Worm (Caenorhabditis elegans) whole organism, L4/young adult: ENCODE measurements around the gene dpy-3.

Experiments
- W03F9.2 ChIP-seq: fragments of 150-350 bp; optimal IDR thresholded peaks from 2 replicates; lab custom pipeline; 2014; ENCODE audit warnings: missing biosample characterization, missing genetic modification characterization
- dao-5 ChIP-seq: sonication (generic microtip); optimal IDR thresholded peaks from 2 replicates; lab custom pipeline; 2016; ENCODE audit warnings: missing genotype, missing genetic modification characterization, moderate library complexity, missing compliant biosample characterization
- him-1 ChIP-seq: sonication (generic microtip); optimal IDR thresholded peaks from 2 replicates; lab custom pipeline; 2016; ENCODE audit warnings: missing genotype, missing genetic modification reagents, missing genetic modification characterization, missing compliant biosample characterization

Gene dpy-3

DNA sequence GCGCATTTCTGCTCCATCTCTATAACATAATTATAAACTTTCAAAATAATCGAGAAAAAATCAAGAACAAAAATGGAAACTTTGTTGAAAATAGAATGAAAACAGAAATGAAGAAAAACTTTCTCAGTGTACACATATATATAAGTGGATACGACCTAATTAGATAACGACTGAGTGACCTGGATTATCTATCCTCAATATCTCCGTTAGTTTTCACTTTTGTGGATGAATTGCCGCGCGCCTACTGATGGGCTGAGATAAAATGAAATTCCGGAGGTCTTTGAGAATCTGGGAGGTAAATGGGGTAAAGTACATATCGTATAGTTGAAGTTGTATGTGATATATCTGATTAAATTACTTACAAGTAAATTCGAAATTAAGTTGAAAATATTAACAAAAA, at the start of gene dpy-3:
Gene dpy-3 (minus strand): TSS at position 19 of the 400 bp plus-strand sequence.
- no peak for TF ChIP-seq dao-5 (tag; lab: Kevin White, UChicago)
- TF ChIP-seq W03F9.2 (tag; lab: Kevin White, UChicago): no peak
- no peak for TF ChIP-seq him-1 (tag; lab: Kevin White, UChicago)

DNA sequence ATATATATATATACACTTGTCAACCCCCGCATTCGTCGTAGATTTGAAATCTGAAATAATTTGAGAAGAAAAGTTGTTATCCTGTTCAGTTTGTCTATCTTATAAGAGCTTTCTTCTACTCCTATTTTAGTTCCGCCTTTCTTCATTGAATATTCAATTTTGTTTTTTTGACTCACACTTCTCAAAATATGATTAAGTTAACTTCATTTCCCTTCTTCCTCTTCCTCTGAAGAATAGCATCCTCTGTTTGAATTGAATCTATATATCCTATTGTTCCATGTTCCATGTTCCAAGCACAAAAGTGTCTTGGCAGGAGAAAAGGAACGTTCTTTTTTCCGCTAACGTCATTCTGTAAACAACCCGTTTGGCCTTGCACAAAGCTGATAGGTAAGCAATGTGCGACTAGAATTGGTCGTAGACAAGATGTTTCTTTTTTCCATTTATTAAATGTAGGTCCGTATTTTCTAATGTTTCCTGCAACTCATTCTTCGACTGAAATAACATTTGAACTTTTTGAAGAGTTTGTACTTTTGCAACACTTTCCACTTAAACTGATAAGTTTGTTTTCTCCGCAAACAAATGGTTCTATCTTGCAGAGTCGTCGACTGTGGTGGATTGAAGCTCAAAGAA, 46.6 kb upstream of the dpy-3 start, which contains the start of gene gap-1:
Gene gap-1 (plus strand): TSS at position 580 of the 630 bp plus-strand sequence.
- TF ChIP-seq him-1 (tag; lab: Kevin White, UChicago) (no peak), dao-5 (tag; lab: Kevin White, UChicago) (no peak), W03F9.2 (tag; lab: Kevin White, UChicago) (no peak)

DNA sequence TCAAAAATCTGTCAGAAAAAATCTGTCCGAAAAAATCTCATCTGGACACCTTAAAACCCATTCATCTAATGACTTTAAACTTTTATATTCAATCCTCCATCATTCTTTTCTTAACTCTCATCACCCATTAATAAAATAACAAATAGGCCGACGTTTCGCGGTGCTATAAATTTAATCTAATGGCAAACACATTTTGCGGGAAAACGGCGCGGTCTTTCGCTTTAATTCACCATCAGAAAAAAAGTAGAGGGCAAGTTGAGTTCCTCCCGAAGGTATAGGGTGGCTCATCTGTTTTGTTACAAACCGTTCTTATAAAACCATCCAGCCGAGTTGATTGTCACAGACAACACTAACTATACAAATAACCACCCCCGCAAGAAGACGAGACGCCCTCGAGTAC, 45.3 kb upstream of the dpy-3 start:
- TF ChIP-seq him-1 (tag; lab: Kevin White, UChicago) (no peak), dao-5 (tag; lab: Kevin White, UChicago) (no peak), W03F9.2 (tag; lab: Kevin White, UChicago) (no peak)

DNA sequence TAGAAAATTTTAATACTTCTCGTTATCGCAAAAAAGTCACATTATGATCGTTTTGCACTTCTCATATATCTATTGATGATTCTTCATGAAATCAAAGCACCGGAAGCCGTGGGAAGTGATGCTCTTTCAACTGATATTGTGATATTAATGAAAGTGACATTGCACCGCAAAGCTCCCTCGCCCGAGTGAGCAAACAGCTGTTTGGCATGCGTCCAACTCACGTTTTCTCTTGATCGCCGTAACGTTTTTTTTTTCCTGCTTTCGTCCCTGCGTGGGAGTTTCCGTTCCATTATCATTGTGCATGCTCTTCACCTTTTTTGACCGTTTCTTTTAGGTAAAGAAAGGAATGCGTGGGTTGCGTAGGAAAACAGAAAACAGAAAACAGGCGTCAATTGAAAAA, 43.4 kb upstream of the dpy-3 start:
- no peak for TF ChIP-seq dao-5 (tag; lab: Kevin White, UChicago)
- no peak for TF ChIP-seq W03F9.2 (tag; lab: Kevin White, UChicago)
- no peak for TF ChIP-seq him-1 (tag; lab: Kevin White, UChicago)

DNA sequence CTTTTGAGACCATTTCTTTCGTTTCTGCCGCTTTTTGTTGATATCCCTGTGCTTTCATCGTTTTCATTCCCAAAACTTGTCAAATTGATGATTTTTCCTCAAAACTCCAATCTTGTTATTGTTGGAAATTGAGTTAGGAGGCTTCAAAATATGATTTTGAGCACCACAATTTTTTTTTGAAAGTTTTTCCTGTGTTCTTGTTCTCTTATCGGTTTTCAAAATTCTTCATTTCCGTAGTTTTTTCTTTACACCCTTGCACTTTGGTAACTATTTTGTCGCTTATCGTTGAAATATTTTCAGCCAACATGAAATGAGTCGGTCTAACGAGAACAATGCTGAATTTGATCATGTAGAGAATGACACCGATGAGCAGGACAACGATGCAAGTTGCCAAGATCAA, 35.1 kb upstream of the dpy-3 start, which contains the start of gene F48B9.1:
Gene F48B9.1 (plus strand): TSS at position 301 of the 400 bp plus-strand sequence.
- TF ChIP-seq W03F9.2 (tag; lab: Kevin White, UChicago): no peak
- TF ChIP-seq him-1 (tag; lab: Kevin White, UChicago): no peak
- no peak for TF ChIP-seq dao-5 (tag; lab: Kevin White, UChicago)

DNA sequence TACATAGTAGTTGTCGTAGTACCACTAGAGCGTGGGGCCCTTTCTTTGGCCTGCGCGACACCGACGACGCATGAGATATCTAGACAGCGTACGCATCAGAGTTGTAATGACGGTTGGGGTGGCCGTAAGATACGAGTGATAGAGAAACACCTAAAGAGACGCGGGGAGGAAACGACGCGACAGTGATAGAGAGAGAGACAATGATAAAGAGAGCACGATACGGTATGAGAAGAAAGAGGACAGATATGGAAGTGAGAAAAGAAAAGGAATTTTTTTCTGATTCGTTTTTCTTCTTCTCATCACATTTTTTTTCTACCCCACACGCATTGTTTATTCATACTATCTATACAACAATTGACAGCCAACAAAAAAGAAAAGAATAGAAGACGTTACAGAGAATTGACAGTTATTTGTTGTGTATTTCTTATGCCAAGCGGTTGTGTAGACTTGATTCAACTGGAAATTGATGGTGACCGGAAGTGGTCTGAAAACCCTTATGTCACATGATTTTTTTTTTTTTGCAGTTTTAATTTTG, 33.0 kb upstream of the dpy-3 start:
- no peak for TF ChIP-seq W03F9.2 (tag; lab: Kevin White, UChicago)
- no peak for TF ChIP-seq him-1 (tag; lab: Kevin White, UChicago)
- TF ChIP-seq dao-5 (tag; lab: Kevin White, UChicago): no peak

DNA sequence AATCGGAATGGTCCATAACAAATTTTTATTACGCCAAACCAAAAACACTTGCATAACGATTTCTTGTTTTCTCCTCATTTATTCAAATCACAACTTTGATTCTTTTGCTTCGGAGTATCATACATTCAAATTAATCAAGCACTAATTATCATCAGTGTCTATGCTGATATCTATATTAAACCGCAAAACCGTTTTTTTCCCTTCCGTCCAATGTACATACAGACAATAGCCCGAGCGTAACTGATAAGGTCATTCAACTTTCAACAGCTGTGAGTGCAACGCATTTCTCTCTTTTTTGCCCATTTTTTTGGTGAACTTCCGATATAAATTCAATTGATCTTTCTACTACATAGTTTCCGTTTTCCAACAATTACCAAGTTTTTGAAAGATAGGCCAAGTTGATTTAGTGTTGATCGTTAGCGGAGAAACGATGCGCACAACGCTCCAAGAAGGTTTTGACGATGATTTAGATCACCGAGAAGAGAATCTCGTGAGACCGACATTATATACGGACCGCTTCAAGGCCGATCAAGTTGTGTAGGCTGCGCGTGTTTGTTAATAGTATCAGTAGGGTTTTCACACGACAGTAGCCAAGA, 32.4 kb upstream of the dpy-3 start:
- TF ChIP-seq dao-5 (tag; lab: Kevin White, UChicago): no peak
- TF ChIP-seq him-1 (tag; lab: Kevin White, UChicago): no peak
- TF ChIP-seq W03F9.2 (tag; lab: Kevin White, UChicago): no peak

DNA sequence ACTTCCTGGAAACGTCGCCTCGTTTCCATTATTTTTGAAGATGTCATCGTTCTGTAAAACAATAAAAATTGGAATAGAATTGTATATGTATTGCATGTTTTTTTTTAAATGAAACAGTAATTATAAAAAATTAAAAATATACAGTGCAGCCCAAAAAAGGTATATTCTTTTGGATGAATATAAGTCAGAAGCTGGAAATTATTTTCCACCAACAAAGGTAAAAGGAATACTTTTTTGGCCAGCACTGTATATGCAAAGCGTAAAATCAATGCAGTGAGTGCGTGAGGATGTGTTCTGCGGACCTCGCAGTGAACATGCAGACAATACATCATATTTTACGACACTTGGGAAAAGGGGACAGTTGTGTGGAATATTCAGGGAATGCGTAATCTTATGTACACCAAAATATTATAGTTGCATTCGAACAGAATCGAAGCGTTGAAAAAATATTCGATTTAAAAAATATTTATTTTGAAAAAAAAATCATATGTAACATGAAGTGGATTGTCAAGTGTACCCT, 31.0 kb upstream of the dpy-3 start, which contains the start of gene F48B9.8:
Gene F48B9.8 (minus strand): TSS at position 51 of the 520 bp plus-strand sequence.
- TF ChIP-seq W03F9.2 (tag; lab: Kevin White, UChicago) (no peak), him-1 (tag; lab: Kevin White, UChicago) (no peak), dao-5 (tag; lab: Kevin White, UChicago) (no peak)

DNA sequence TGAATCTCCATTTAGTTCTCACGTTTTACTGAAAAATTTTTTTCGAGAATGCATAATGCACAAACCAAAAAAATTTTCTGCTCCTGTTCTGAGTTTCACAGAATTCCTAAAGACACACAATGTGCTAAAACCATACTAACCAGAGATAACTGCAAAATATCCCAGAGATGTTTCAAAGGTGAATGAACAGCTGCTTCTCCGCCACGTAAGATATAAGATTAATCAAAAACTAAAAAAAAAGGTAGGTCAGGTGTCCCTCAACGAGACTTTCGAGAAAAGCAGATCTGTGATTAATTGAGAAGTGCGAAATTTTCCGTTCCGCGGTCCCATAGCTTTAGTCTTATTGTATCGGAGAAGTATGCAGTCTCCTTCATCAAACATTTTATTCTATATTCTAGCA, 19.3 kb upstream of the dpy-3 start, which contains the start of gene F48B9.3:
Gene F48B9.3 (plus strand): TSS at position 301 of the 400 bp plus-strand sequence.
- TF ChIP-seq dao-5 (tag; lab: Kevin White, UChicago) (no peak), W03F9.2 (tag; lab: Kevin White, UChicago) (no peak), him-1 (tag; lab: Kevin White, UChicago) (no peak)

DNA sequence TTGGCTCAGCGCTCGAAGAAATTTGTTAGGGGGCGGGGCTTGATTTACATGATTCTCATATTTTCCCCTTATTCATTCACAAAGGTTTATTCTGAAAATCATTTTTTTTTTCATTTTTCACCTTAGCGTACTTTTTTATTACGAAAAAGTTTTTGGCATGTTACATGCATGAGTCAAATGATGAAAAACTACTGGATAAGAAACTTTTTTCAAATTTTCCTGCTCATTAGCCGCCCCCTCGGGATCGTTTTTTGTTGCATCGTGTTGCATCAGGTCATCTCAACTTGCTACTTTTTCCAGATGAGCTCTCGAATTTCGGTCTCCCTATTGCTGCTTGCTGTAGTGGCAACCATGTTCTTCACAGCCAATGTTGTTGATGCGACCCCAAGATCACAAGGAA, 17.6 kb upstream of the dpy-3 start, which contains the start of gene pdf-2:
Gene pdf-2 (plus strand): TSS at position 301 of the 400 bp plus-strand sequence.
- TF ChIP-seq him-1 (tag; lab: Kevin White, UChicago) (no peak), W03F9.2 (tag; lab: Kevin White, UChicago) (no peak), dao-5 (tag; lab: Kevin White, UChicago) (no peak)

DNA sequence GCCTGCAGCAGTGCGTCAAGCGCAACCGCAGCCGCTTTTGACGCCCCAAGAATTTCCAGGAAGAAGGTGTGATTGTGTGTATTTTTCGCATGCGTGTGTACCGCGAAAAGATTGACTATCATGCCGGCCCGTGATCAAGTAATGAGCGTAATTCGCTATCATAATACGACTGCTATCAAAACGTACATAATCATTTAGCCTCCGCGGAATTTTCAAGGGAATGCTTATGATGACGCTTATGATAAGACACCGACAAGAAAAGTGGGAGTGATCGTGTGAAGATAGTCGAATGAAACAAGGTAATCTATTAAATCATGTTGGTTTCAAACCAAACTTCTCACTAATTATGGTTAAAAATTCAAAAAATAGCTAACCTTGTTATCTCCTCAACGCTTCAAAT, 12.4 kb upstream of the dpy-3 start:
- TF ChIP-seq him-1 (tag; lab: Kevin White, UChicago) (no peak), dao-5 (tag; lab: Kevin White, UChicago) (no peak), W03F9.2 (tag; lab: Kevin White, UChicago) (no peak)

DNA sequence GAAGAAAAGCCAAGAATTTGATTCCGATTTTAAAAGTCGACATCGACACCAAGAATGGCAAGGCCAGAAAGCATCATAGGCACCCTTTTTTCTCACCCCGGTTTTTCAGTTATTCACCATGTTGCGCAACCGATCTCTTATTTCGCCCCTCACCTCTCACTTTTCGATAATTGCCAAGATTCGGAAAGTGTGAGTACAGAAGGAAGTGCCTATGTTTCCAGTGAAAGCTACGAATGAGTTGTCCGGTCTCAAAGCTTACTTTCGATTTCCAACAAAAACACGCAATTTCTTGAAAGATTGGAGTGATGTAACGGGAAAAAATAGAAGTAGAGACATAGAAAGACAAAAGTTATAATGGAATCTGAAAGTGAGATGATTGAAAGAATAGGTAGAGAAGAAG, 8.3 kb upstream of the dpy-3 start:
- TF ChIP-seq him-1 (tag; lab: Kevin White, UChicago) (no peak), W03F9.2 (tag; lab: Kevin White, UChicago) (no peak), dao-5 (tag; lab: Kevin White, UChicago) (no peak)

DNA sequence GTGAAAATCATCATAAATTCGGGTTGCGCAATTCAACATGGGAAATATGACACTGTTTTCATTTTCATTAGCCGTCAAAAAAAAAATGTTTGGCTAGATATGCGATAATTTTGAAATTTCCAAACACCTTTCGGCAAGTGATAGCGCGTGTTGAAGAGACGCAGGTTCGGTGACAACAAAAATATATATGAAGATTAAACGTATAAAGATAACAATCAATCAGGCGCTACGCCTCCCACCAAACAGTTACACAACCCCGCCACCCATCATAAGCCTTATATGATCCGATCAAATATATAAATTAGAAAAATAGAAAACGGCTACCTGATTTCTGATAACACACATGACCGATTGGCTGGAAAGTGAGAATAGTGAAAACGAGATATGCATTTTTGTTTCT, 6.6 kb upstream of the dpy-3 start:
- TF ChIP-seq dao-5 (tag; lab: Kevin White, UChicago): no peak
- no peak for TF ChIP-seq him-1 (tag; lab: Kevin White, UChicago)
- TF ChIP-seq W03F9.2 (tag; lab: Kevin White, UChicago): no peak
